Fruit fly (Drosophila melanogaster) whole organism, embryonic: ENCODE data around the gene kis.

Source experiments
- Adf1 ChIP-seq: fragments of 200-800 bp; sonication (Bioruptor generic); IDR thresholded peaks from 2 replicates; pipeline ENCODE4 v1.3.6; 2022; ENCODE audit warnings: missing biosample characterization, missing genetic modification characterization
- CG10267 ChIP-seq: fragments of 200-800 bp; sonication (Bioruptor generic); optimal IDR thresholded peaks from 2 replicates; lab custom pipeline; 2018; ENCODE audit warnings: missing biosample characterization, mild to moderate bottlenecking, missing genetic modification characterization, moderate library complexity
- CG10462 ChIP-seq: fragments of 200-800 bp; sonication (Bioruptor generic); optimal IDR thresholded peaks from 2 replicates; lab custom pipeline; 2016; ENCODE audit warnings: missing biosample characterization, missing genetic modification characterization
- CG10654 ChIP-seq: fragments of 200-800 bp; sonication (Bioruptor generic); optimal IDR thresholded peaks from 2 replicates; lab custom pipeline; 2016; ENCODE audit warnings: missing biosample characterization, missing genetic modification characterization
- CG11085 ChIP-seq: fragments of 200-800 bp; sonication (Bioruptor generic); IDR thresholded peaks from 2 replicates; pipeline ENCODE4 v1.3.6; 2022; ENCODE audit warnings: missing biosample characterization, missing genetic modification characterization
- CG11696 ChIP-seq: fragments of 200-800 bp; sonication (Bioruptor generic); IDR thresholded peaks from 2 replicates; pipeline ENCODE4 v1.3.6; 2022; ENCODE audit warnings: missing biosample characterization, missing genetic modification characterization
- CG1233 ChIP-seq: fragments of 200-800 bp; sonication (Bioruptor generic); optimal IDR thresholded peaks from 4 replicates; lab custom pipeline; 2018; ENCODE audit warnings: missing biosample characterization, mild to moderate bottlenecking, missing genetic modification characterization
- CG15011 ChIP-seq: fragments of 200-800 bp; sonication (Bioruptor generic); optimal IDR thresholded peaks from 3 replicates; lab custom pipeline; 2018; ENCODE audit warnings: missing biosample characterization, mild to moderate bottlenecking, missing genetic modification characterization
- CG1647 ChIP-seq: fragments of 200-800 bp; sonication (Bioruptor generic); optimal IDR thresholded peaks from 3 replicates; lab custom pipeline; 2016; ENCODE audit warnings: missing biosample characterization, missing genetic modification characterization
- CG17359 ChIP-seq: fragments of 200-800 bp; sonication (Bioruptor generic); optimal IDR thresholded peaks from 3 replicates; lab custom pipeline; 2018; ENCODE audit warnings: missing biosample characterization, mild to moderate bottlenecking, missing genetic modification characterization, moderate library complexity
- CG18619 ChIP-seq: fragments of 200-800 bp; sonication (Bioruptor generic); optimal IDR thresholded peaks from 3 replicates; lab custom pipeline; 2017; ENCODE audit warnings: missing biosample characterization, mild to moderate bottlenecking, missing genetic modification characterization
- CG30020 ChIP-seq: fragments of 200-800 bp; optimal IDR thresholded peaks from 2 replicates; lab custom pipeline; 2019; ENCODE audit warnings: missing biosample characterization, mild to moderate bottlenecking, missing genetic modification characterization, moderate library complexity
- CG30431 ChIP-seq: fragments of 200-800 bp; sonication (Bioruptor generic); optimal IDR thresholded peaks from 2 replicates; lab custom pipeline; 2017; ENCODE audit warnings: missing biosample characterization, missing genetic modification characterization
- CG32772 ChIP-seq: fragments of 200-800 bp; sonication (Bioruptor generic); IDR thresholded peaks from 2 replicates; pipeline ENCODE4 v1.3.6; 2022; ENCODE audit warnings: missing biosample characterization, missing genetic modification characterization
- CG4360 ChIP-seq: fragments of 200-800 bp; sonication (Bioruptor generic); IDR thresholded peaks from 2 replicates; pipeline ENCODE4 v1.3.6; 2022; ENCODE audit warnings: missing biosample characterization, missing genetic modification characterization
- CG4404 ChIP-seq: fragments of 200-800 bp; sonication (Bioruptor generic); IDR thresholded peaks from 2 replicates; pipeline ENCODE4 v1.3.6; 2022; ENCODE audit warnings: missing biosample characterization, missing genetic modification characterization
- CG6272 ChIP-seq: fragments of 200-800 bp; sonication (Bioruptor generic); IDR thresholded peaks from 2 replicates; pipeline ENCODE4 v1.3.6; 2022; ENCODE audit warnings: missing biosample characterization, missing genetic modification characterization
- CG6791 ChIP-seq: fragments of 200-800 bp; sonication (Bioruptor generic); IDR thresholded peaks from 3 replicates; pipeline ENCODE4 v1.3.6; 2022; ENCODE audit warnings: missing biosample characterization, missing genetic modification characterization; ENCODE audit not compliant: partially characterized antibody
- CG7745 ChIP-seq: fragments of 200-800 bp; sonication (Bioruptor generic); optimal IDR thresholded peaks from 2 replicates; lab custom pipeline; 2018; ENCODE audit warnings: missing biosample characterization, mild to moderate bottlenecking, missing genetic modification characterization, moderate library complexity
- CG7839 ChIP-seq: fragments of 200-800 bp; sonication (Bioruptor generic); optimal IDR thresholded peaks from 3 replicates; lab custom pipeline; 2018; ENCODE audit warnings: missing biosample characterization, mild to moderate bottlenecking, missing genetic modification characterization, moderate library complexity
- CG8290 ChIP-seq, 3 experiments: fragments of 200-800 bp; sonication (Bioruptor generic); optimal IDR thresholded peaks; 2 replicates each; lab custom pipeline; 2016 to 2019; ENCODE audit warnings: missing biosample characterization in 3 of 3, missing genetic modification characterization in 3 of 3, mild to moderate bottlenecking in 2 of 3, moderate library complexity in 1 of 3
- CG9727 ChIP-seq: fragments of 200-800 bp; sonication (Bioruptor generic); optimal IDR thresholded peaks from 3 replicates; lab custom pipeline; 2017; ENCODE audit warnings: missing biosample characterization, mild to moderate bottlenecking, missing genetic modification characterization
- CG9817 ChIP-seq: fragments of 200-800 bp; sonication (Bioruptor generic); optimal IDR thresholded peaks from 2 replicates; lab custom pipeline; 2018; ENCODE audit warnings: missing biosample characterization, mild to moderate bottlenecking, missing genetic modification characterization, moderate library complexity
- Hr3 ChIP-seq: fragments of 200-800 bp; sonication (Bioruptor generic); optimal IDR thresholded peaks from 3 replicates; lab custom pipeline; 2016; ENCODE audit warnings: missing biosample characterization, missing genetic modification characterization
- Lhr ChIP-seq: fragments of 200-800 bp; sonication (Bioruptor generic); optimal IDR thresholded peaks from 3 replicates; lab custom pipeline; 2017; ENCODE audit warnings: mild to moderate bottlenecking, missing biosample characterization, missing genetic modification reagents, missing genetic modification characterization
- Pdp1 ChIP-seq, 2 experiments: fragments of 200-800 bp; sonication (Bioruptor generic); optimal IDR thresholded peaks; 3 replicates each; lab custom pipeline; 2016; ENCODE audit warnings: missing biosample characterization in 2 of 2, missing genetic modification characterization in 2 of 2, mild to moderate bottlenecking in 1 of 2, moderate library complexity in 1 of 2
- Rx ChIP-seq: fragments of 200-800 bp; sonication (Bioruptor generic); IDR thresholded peaks from 2 replicates; pipeline ENCODE4 v1.3.6; 2022; ENCODE audit warnings: missing biosample characterization, missing genetic modification characterization
- Side ChIP-seq: fragments of 200-800 bp; sonication (Bioruptor generic); optimal IDR thresholded peaks from 2 replicates; lab custom pipeline; 2016; ENCODE audit warnings: missing biosample characterization, missing genetic modification characterization
- Stat92E ChIP-seq, 3 experiments: fragments of >200 bp in 2 of 3; fragments of 200-800 bp in 1 of 3; sonication (Bioruptor generic) in 1 of 3; optimal IDR thresholded peaks; 2 replicates each; lab custom pipeline; 2017 to 2019; ENCODE audit warnings: missing biosample characterization in 3 of 3, missing genetic modification characterization in 3 of 3, mild to moderate bottlenecking in 1 of 3, moderate library complexity in 1 of 3
- ap ChIP-seq: fragments of 200-800 bp; sonication (Bioruptor generic); IDR thresholded peaks from 2 replicates; pipeline ENCODE4 v1.3.6; 2022; ENCODE audit warnings: missing biosample characterization, missing genetic modification characterization
- bab2 ChIP-seq: fragments of 200-800 bp; sonication (Bioruptor generic); optimal IDR thresholded peaks from 2 replicates; lab custom pipeline; 2016; ENCODE audit warnings: missing biosample characterization, missing genetic modification characterization
- bsh ChIP-seq, 2 experiments: fragments of 200-800 bp; sonication (Bioruptor generic); optimal IDR thresholded peaks; 2 replicates each; lab custom pipeline; 2017 to 2018; ENCODE audit warnings: mild to moderate bottlenecking in 2 of 2, missing biosample characterization in 2 of 2, missing genetic modification characterization in 2 of 2, moderate library complexity in 1 of 2
- cato ChIP-seq: fragments of 200-800 bp; sonication (Bioruptor generic); optimal IDR thresholded peaks from 2 replicates; lab custom pipeline; 2016; ENCODE audit warnings: missing biosample characterization, missing genetic modification characterization, borderline replicate concordance
- corto ChIP-seq: fragments of 200-800 bp; sonication (Bioruptor generic); optimal IDR thresholded peaks from 2 replicates; lab custom pipeline; 2016; ENCODE audit warnings: missing biosample characterization, mild to moderate bottlenecking, missing genetic modification characterization, moderate library complexity
- danr ChIP-seq: fragments of 200-800 bp; sonication (Bioruptor generic); IDR thresholded peaks from 2 replicates; pipeline ENCODE4 v1.3.6; 2022; ENCODE audit warnings: missing biosample characterization, missing genetic modification characterization
- ftz-f1 ChIP-seq: fragments of 200-800 bp; sonication (Bioruptor generic); optimal IDR thresholded peaks from 2 replicates; lab custom pipeline; 2016; ENCODE audit warnings: missing biosample characterization, missing genetic modification characterization
- inv ChIP-seq: fragments of 200-800 bp; sonication (Bioruptor generic); IDR thresholded peaks from 2 replicates; pipeline ENCODE4 v1.3.6; 2022; ENCODE audit warnings: missing biosample characterization, missing genetic modification characterization; ENCODE audit not compliant: partially characterized antibody
- maf-S ChIP-seq: fragments of 200-800 bp; sonication (Bioruptor generic); optimal IDR thresholded peaks from 2 replicates; lab custom pipeline; 2016; ENCODE audit warnings: missing biosample characterization, missing genetic modification characterization
- odd ChIP-seq: fragments of 200-800 bp; sonication (Bioruptor generic); optimal IDR thresholded peaks from 2 replicates; lab custom pipeline; 2017; ENCODE audit warnings: missing biosample characterization, mild to moderate bottlenecking, missing genetic modification characterization
- org-1 ChIP-seq: fragments of 200-800 bp; sonication (Bioruptor generic); optimal IDR thresholded peaks from 2 replicates; lab custom pipeline; 2017; ENCODE audit warnings: missing biosample characterization, missing genetic modification characterization
- otp ChIP-seq: fragments of 200-800 bp; sonication (Bioruptor generic); IDR thresholded peaks from 3 replicates; pipeline ENCODE4, ENCODE4 v1.3.6; 2022; ENCODE audit warnings: missing biosample characterization, missing genetic modification characterization
- sc ChIP-seq, 3 experiments: fragments of >200 bp in 2 of 3; fragments of 200-800 bp in 1 of 3; sonication (Bioruptor generic) in 1 of 3; optimal IDR thresholded peaks; 2 replicates in 2 of 3; 3 replicates in 1 of 3; lab custom pipeline; 2017; ENCODE audit warnings: mild to moderate bottlenecking in 1 of 3, missing biosample characterization in 1 of 3, missing genetic modification characterization in 1 of 3, missing genetic modification reagents in 1 of 3
- sd ChIP-seq: fragments of 200-800 bp; sonication (Bioruptor generic); optimal IDR thresholded peaks from 3 replicates; lab custom pipeline; 2018; ENCODE audit warnings: missing biosample characterization, mild to moderate bottlenecking, missing genetic modification characterization, moderate library complexity
- sna ChIP-seq: fragments of 200-800 bp; sonication (Bioruptor generic); IDR thresholded peaks from 2 replicates; pipeline ENCODE4 v1.3.6; 2022; ENCODE audit warnings: missing biosample characterization, missing genetic modification characterization; ENCODE audit not compliant: partially characterized antibody
- trem ChIP-seq: fragments of 200-800 bp; optimal IDR thresholded peaks from 3 replicates; lab custom pipeline; 2019; ENCODE audit warnings: missing biosample characterization, mild to moderate bottlenecking, missing genetic modification characterization, moderate library complexity
- usp ChIP-seq: fragments of >200 bp; optimal IDR thresholded peaks from 2 replicates; lab custom pipeline; 2017; ENCODE audit warnings: missing biosample characterization, missing genetic modification characterization
- zfh2 ChIP-seq: fragments of 200-800 bp; sonication (Bioruptor generic); optimal IDR thresholded peaks from 2 replicates; lab custom pipeline; 2016; ENCODE audit warnings: missing biosample characterization, missing genetic modification characterization

kis gene

DNA sequence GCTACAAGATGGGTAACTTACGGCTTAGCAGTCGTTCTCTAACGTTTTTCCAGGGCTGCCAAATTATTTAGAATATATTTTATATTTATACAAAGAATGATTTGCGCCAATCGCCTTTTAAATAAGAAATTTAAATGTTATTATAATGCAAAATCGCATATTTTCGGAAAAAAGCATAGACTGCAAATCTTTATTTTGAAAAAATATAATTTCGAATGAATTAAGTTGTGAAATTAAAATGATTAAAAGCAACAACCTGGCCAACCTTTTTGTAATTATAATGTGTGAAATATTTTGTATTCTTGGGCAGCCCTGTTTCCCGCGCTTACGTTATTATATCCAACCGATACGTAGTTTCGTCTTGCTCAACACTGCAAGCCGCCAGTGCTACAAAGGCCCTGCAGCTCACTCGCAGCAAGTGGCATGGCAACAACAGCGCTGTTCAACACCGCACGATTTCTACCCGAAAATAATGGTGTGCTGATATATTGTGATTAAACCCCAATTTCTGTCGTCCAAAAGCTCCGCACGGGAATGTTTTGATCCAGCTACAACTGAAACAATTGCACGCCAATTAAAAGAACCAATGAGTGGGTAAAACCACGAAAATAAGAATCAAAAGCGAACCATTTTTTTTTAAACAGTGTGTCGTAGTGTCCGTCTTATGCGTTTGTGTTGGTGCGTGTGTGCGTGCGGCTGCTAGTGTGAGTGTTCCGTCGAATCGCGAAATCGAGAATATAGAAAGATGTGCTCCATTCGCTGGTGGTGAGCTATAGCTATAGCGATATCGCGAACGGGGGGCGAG is 47.1 kb upstream of the kis start, which contains the start of gene Pi3K21B (continued):
- peak; percentile 82 for TF ChIP-seq CG32772 (GFP tag; lab: Robert Waterston, UW)
- TF ChIP-seq maf-S (GFP tag; lab: Kevin White, UChicago) = peak; percentile 89
- peak; percentile 93 for TF ChIP-seq CG9817
- TF ChIP-seq CG10654 (GFP tag; lab: Kevin White, UChicago) = peak; percentile 86
- no peak for TF ChIP-seq CG11696 (GFP tag; lab: Robert Waterston, UW)
- peak; percentile 94 for TF ChIP-seq trem
- TF ChIP-seq org-1 (GFP tag; lab: Kevin White, UChicago) = peak; percentile 73
- TF ChIP-seq ap (GFP tag; lab: Robert Waterston, UW) = peak; percentile 78
- peak; percentile 75 for TF ChIP-seq CG10462 (GFP tag; lab: Kevin White, UChicago)
- TF ChIP-seq usp (GFP tag; lab: Kevin White, UChicago) = no peak
- peak; percentile 70 for TF ChIP-seq sd (tag; lab: Kevin White, UChicago)
- TF ChIP-seq Stat92E (GFP tag; optimal IDR thresholded peaks at IDR 0.05; lab: Kevin White, UChicago) = no peak
- TF ChIP-seq CG15011 = peak; percentile 83
- peak; percentile 79 for TF ChIP-seq CG30431 (GFP tag; lab: Kevin White, UChicago)
- peak; percentile 78 for TF ChIP-seq corto (GFP tag; lab: Kevin White, UChicago)
- no peak for TF ChIP-seq CG7745 (tag; lab: Kevin White, UChicago)
- peak; percentile 75 for TF ChIP-seq CG30020
- peak; percentile 84 for TF ChIP-seq Rx (GFP tag; lab: Robert Waterston, UW)
- TF ChIP-seq CG4360 (GFP tag; lab: Robert Waterston, UW) = no peak
- TF ChIP-seq CG1647 (GFP tag; lab: Kevin White, UChicago) = peak; percentile 95
- TF ChIP-seq sna (GFP tag; lab: Robert Waterston, UW) = 0 out of 2 replicates have a peak, but pooled peaks have one; percentile 12
- peak; percentile 25; the same call in 1 of the 2 replicates for TF ChIP-seq Adf1 (GFP tag; lab: Robert Waterston, UW)
- peak; percentile 87 for TF ChIP-seq CG9727 (GFP tag; lab: Kevin White, UChicago)
- peak; percentile 75 for TF ChIP-seq odd
- TF ChIP-seq bsh (GFP tag; optimal IDR thresholded peaks at IDR 0.05; lab: Kevin White, UChicago) = peak; percentile 49 to 84
- peak; percentile 73 for TF ChIP-seq CG6791 (GFP tag; lab: Robert Waterston, UW)
- TF ChIP-seq CG10267 (tag; lab: Kevin White, UChicago) = peak; percentile 98
- peak; percentile 78 for TF ChIP-seq CG6272 (GFP tag; lab: Robert Waterston, UW)
- TF ChIP-seq Lhr (GFP tag; lab: Kevin White, UChicago) = peak; percentile 60
- peak; percentile 84 for TF ChIP-seq cato (GFP tag; lab: Kevin White, UChicago)
- peak; percentile 86 for TF ChIP-seq CG8290 (GFP tag; optimal IDR thresholded peaks at IDR 0.05; lab: Kevin White, UChicago)
- peak in 1 of 2 experiments; percentile 96 for TF ChIP-seq CG8290 (tag; optimal IDR thresholded peaks at IDR 0.05; lab: Kevin White, UChicago)
- peak; percentile 77 for TF ChIP-seq CG4404 (GFP tag; lab: Robert Waterston, UW)
- TF ChIP-seq otp (GFP tag; lab: Robert Waterston, UW) = peak; percentile 84
- peak; percentile 88 for TF ChIP-seq Side (GFP tag; lab: Kevin White, UChicago)
- peak; percentile 96 for TF ChIP-seq bab2 (GFP tag; lab: Kevin White, UChicago)
- peak; percentile 54; the same call in 1 of the 2 replicates for TF ChIP-seq CG11085 (GFP tag; lab: Robert Waterston, UW)
- peak; percentile 88 for TF ChIP-seq CG1233 (GFP tag; lab: Kevin White, UChicago)
- peak; percentile 91 for TF ChIP-seq CG7839 (tag; lab: Kevin White, UChicago)
- peak; percentile 96 for TF ChIP-seq zfh2 (GFP tag; lab: Kevin White, UChicago)
- peak; percentile 87 for TF ChIP-seq CG17359 (tag; lab: Kevin White, UChicago)
- TF ChIP-seq sc (optimal IDR thresholded peaks at IDR 0.05; lab: Kevin White, UChicago) = no peak
- TF ChIP-seq sc (GFP tag; optimal IDR thresholded peaks at IDR 0.05; lab: Kevin White, UChicago) = peak; percentile 85
- TF ChIP-seq Pdp1 (GFP tag; optimal IDR thresholded peaks at IDR 0.05; lab: Kevin White, UChicago) = peak; percentile 85 to 90
- TF ChIP-seq ftz-f1 (GFP tag; lab: Kevin White, UChicago) = peak; percentile 33
- TF ChIP-seq danr = 0 out of 2 replicates have a peak, but pooled peaks have one; percentile 31
- TF ChIP-seq CG18619 (GFP tag; lab: Kevin White, UChicago) = peak; percentile 87
- peak; percentile 93 for TF ChIP-seq Hr3 (GFP tag; lab: Kevin White, UChicago)
- TF ChIP-seq inv (GFP tag; lab: Robert Waterston, UW) = no peak
